Worm (Caenorhabditis elegans) whole organism, mixed stage, embryonic: ENCODE results near the gene K04C2.3.

Source experiments
- blmp-1 ChIP-seq: fragments of 150-350 bp; optimal IDR thresholded peaks from 2 replicates; lab custom pipeline; 2014; ENCODE audit warnings: missing biosample characterization, missing genetic modification characterization
- elt-1 ChIP-seq: sonication (generic microtip); optimal IDR thresholded peaks from 2 replicates; lab custom pipeline; 2017; ENCODE audit warnings: missing genetic modification characterization, mild to moderate bottlenecking, missing compliant biosample characterization, antibody characterized with exemption, moderate library complexity, borderline replicate concordance; ENCODE audit not compliant: insufficient read depth
- elt-3 ChIP-seq: fragments of 150-350 bp; optimal IDR thresholded peaks from 2 replicates; lab custom pipeline; 2014; ENCODE audit warnings: missing biosample characterization, missing genetic modification characterization
- mep-1 ChIP-seq: fragments of 150-350 bp; optimal IDR thresholded peaks from 2 replicates; lab custom pipeline; 2017; ENCODE audit warnings: missing biosample characterization, missing genetic modification reagents, missing genetic modification characterization, inconsistent platforms
- nhr-237 ChIP-seq: fragments of 150-350 bp; optimal IDR thresholded peaks from 2 replicates; lab custom pipeline; 2014; ENCODE audit warnings: missing biosample characterization, missing genetic modification characterization
- pha-4 ChIP-seq: fragments of 150-350 bp; optimal IDR thresholded peaks from 2 replicates; lab custom pipeline; 2018; ENCODE audit warnings: missing biosample characterization, missing genetic modification reagents, missing genetic modification characterization
- unc-39 ChIP-seq: fragments of 150-350 bp; optimal IDR thresholded peaks from 2 replicates; lab custom pipeline; 2014; ENCODE audit warnings: missing biosample characterization, missing genetic modification characterization
- unc-62 ChIP-seq: fragments of 150-350 bp; optimal IDR thresholded peaks from 2 replicates; lab custom pipeline; 2014; ENCODE audit warnings: missing biosample characterization, missing genetic modification reagents, missing genetic modification characterization

- TF ChIP-seq elt-1 (tag; lab: Kevin White, UChicago) = no peak
- TF ChIP-seq elt-3 (tag; lab: Kevin White, UChicago) = no peak
- TF ChIP-seq unc-39 (tag; lab: Kevin White, UChicago) = no peak
- no peak for TF ChIP-seq pha-4
- no peak for TF ChIP-seq mep-1 (tag; lab: Kevin White, UChicago)
- TF ChIP-seq nhr-237 (tag; lab: Kevin White, UChicago) = no peak
- TF ChIP-seq blmp-1 (tag; lab: Kevin White, UChicago) = no peak
- TF ChIP-seq unc-62 = no peak
Observed at ce11 chrIII:6900609-6901008, 27.7 kb downstream of the K04C2.3 start.
